Fruit fly (Drosophila melanogaster): ENCODE measurements around the gene RpS14b.

RpS14b gene

dm6 chrX:7937588-7938481, 3.1 kb downstream of the RpS14b start (continued):
- TF ChIP-seq pan (optimal IDR thresholded peaks at IDR 0.05): no peak
- TF ChIP-seq pan (GFP tag; optimal IDR thresholded peaks at IDR 0.05 in 1 of 2, IDR thresholded peaks at IDR 0.05 in 1 of 2): peak in 1 of 2 experiments; percentile 64
- no peak for TF ChIP-seq pita (GFP tag; optimal IDR thresholded peaks at IDR 0.05)
- peak; percentile 14 for TF ChIP-seq fd3F (GFP tag; optimal IDR thresholded peaks at IDR 0.05)
- TF ChIP-seq CG15696 (tag; optimal IDR thresholded peaks at IDR 0.05): peak; percentile 70
- TF ChIP-seq Fer2 (tag; optimal IDR thresholded peaks at IDR 0.05): peak; percentile 28
- TF ChIP-seq vvl (GFP tag; IDR thresholded peaks at IDR 0.05): peak; percentile 73
- no peak for TF ChIP-seq sr (GFP tag; IDR thresholded peaks at IDR 0.05)
- peak; percentile 23 for TF ChIP-seq CG14965 (GFP tag; optimal IDR thresholded peaks at IDR 0.05; ENCODE audit: borderline replicate concordance)
- peak; percentile 53 for TF ChIP-seq CG9817 (tag; optimal IDR thresholded peaks at IDR 0.05)
- no peak for TF ChIP-seq Hr39 (optimal IDR thresholded peaks at IDR 0.05)
- TF ChIP-seq E2f2 (GFP tag; IDR thresholded peaks at IDR 0.05): no peak; the same call in 1 of the 2 replicates
- TF ChIP-seq CG34422 (GFP tag; IDR thresholded peaks at IDR 0.05): peak; percentile 58; the same call in 2 of the 3 replicates
- no peak for TF ChIP-seq CG5953 (GFP tag; IDR thresholded peaks at IDR 0.05)
- TF ChIP-seq H15 (GFP tag; IDR thresholded peaks at IDR 0.05): peak; percentile 52; the same call in 1 of the 3 replicates
- TF ChIP-seq sd (tag; optimal IDR thresholded peaks at IDR 0.05): peak; percentile 23
- TF ChIP-seq CG17361 (GFP tag; IDR thresholded peaks at IDR 0.05): peak; percentile 95
- TF ChIP-seq nau (GFP tag; optimal IDR thresholded peaks at IDR 0.05): peak; percentile 77
- peak; percentile 37 for TF ChIP-seq CG31388 (GFP tag; optimal IDR thresholded peaks at IDR 0.05)
- TF ChIP-seq ssp (GFP tag; IDR thresholded peaks at IDR 0.05): peak; percentile 61
- peak; percentile 89 for TF ChIP-seq shn (GFP tag; optimal IDR thresholded peaks at IDR 0.05)
- peak; percentile 47 for TF ChIP-seq Sry-β (GFP tag; optimal IDR thresholded peaks at IDR 0.05)
- 0 out of 2 replicates have a peak, but pooled peaks have one; percentile 36 for TF ChIP-seq sob (GFP tag; IDR thresholded peaks at IDR 0.05)
- peak; percentile 89 for TF ChIP-seq CG2712 (tag; optimal IDR thresholded peaks at IDR 0.05)

- TF ChIP-seq Atf3 (GFP tag; optimal IDR thresholded peaks at IDR 0.05) (no peak), row (GFP tag; IDR thresholded peaks at IDR 0.05) (0 out of 3 replicates have a peak, but pooled peaks have one; percentile 37), z (GFP tag; IDR thresholded peaks at IDR 0.05) (no peak), gsb (GFP tag; IDR thresholded peaks at IDR 0.05) (no peak), YL-1 (GFP tag; optimal IDR thresholded peaks at IDR 0.05) (no peak), BtbVII (GFP tag; optimal IDR thresholded peaks at IDR 0.05) (no peak), danr (GFP tag; IDR thresholded peaks at IDR 0.05) (no peak), esg (GFP tag; conservative IDR thresholded peaks at IDR 0.05) (no peak), sd (tag; optimal IDR thresholded peaks at IDR 0.05) (no peak), bigmax (GFP tag; optimal IDR thresholded peaks at IDR 0.05) (no peak), CG12299 (tag; optimal IDR thresholded peaks at IDR 0.05) (no peak), CG2202 (tag; optimal IDR thresholded peaks at IDR 0.05) (no peak), Hr78 (GFP tag; optimal IDR thresholded peaks at IDR 0.05) (peak in 1 of 2 experiments; percentile 66), CG10209 (GFP tag; optimal IDR thresholded peaks at IDR 0.05) (peak; percentile 4), CG8924 (tag; optimal IDR thresholded peaks at IDR 0.05) (peak; percentile 14), CG2889 (GFP tag; IDR thresholded peaks at IDR 0.05) (no peak), CG18476 (GFP tag; optimal IDR thresholded peaks at IDR 0.05) (no peak), tin (GFP tag; optimal IDR thresholded peaks at IDR 0.05) (no peak), az2 (GFP tag; optimal IDR thresholded peaks at IDR 0.05) (no peak), CG15073 (GFP tag; optimal IDR thresholded peaks at IDR 0.05) (no peak), CG9437 (GFP tag; optimal IDR thresholded peaks at IDR 0.05) (no peak), HHEX (GFP tag; optimal IDR thresholded peaks at IDR 0.05) (no peak), zfh2 (GFP tag; optimal IDR thresholded peaks at IDR 0.05) (no peak), CG8765 (GFP tag; IDR thresholded peaks at IDR 0.05) (no peak), CG7556 (GFP tag; optimal IDR thresholded peaks at IDR 0.05) (peak; percentile 72), br (optimal IDR thresholded peaks at IDR 0.05) (no peak), Ssrp (tag; optimal IDR thresholded peaks at IDR 0.05) (no peak), CG10959 (GFP tag; IDR thresholded peaks at IDR 0.05) (no peak)
Observed at dm6 chrX:7938482-7938804, 3.7 kb downstream of the RpS14b start.
